Worm (Caenorhabditis elegans) whole organism, young adult: ENCODE results near the gene ddo-2.

Experiments
- B0035.1 ChIP-seq: sonication (generic microtip); optimal IDR thresholded peaks from 2 replicates; lab custom pipeline; 2016; ENCODE audit warnings: missing genetic modification characterization, mild to moderate bottlenecking, missing compliant biosample characterization, missing genotype, missing genetic modification reagents
- F10E7.11 ChIP-seq: sonication (generic microtip); optimal IDR thresholded peaks from 2 replicates; lab custom pipeline; 2017; ENCODE audit warnings: mild to moderate bottlenecking, missing genetic modification characterization, moderate library complexity, missing compliant biosample characterization
- F39B2.1 ChIP-seq: fragments of 200-800 bp; sonication (Bioruptor generic); IDR thresholded peaks from 2 replicates; pipeline ENCODE4 v1.3.6; 2022; ENCODE audit warnings: missing genetic modification reagents, missing genetic modification characterization, missing compliant biosample characterization
- F52B5.7 ChIP-seq: sonication (generic microtip); optimal IDR thresholded peaks from 2 replicates; lab custom pipeline; 2016; ENCODE audit warnings: mild to moderate bottlenecking, missing genetic modification characterization, missing compliant biosample characterization
- F57C9.4 ChIP-seq: sonication (generic microtip); optimal IDR thresholded peaks from 2 replicates; lab custom pipeline; 2017; ENCODE audit warnings: mild to moderate bottlenecking, missing genetic modification characterization, missing compliant biosample characterization
- K11D2.4 ChIP-seq: fragments of 200-800 bp; sonication (Bioruptor generic); IDR thresholded peaks from 2 replicates; pipeline ENCODE4 v1.3.6; 2022; ENCODE audit warnings: missing genetic modification reagents, missing genetic modification characterization, missing compliant biosample characterization
- Y53F4B.3 ChIP-seq: fragments of 200-800 bp; sonication (Bioruptor generic); IDR thresholded peaks from 2 replicates; pipeline ENCODE4 v1.3.6; 2022; ENCODE audit warnings: missing genetic modification reagents, missing genetic modification characterization, missing compliant biosample characterization
- Y53G8AR.9 ChIP-seq: fragments of 200-800 bp; sonication (Bioruptor generic); conservative IDR thresholded peaks from 2 replicates; pipeline ENCODE4 v1.3.6; 2022; ENCODE audit warnings: missing genetic modification reagents, missing genetic modification characterization, missing compliant biosample characterization
- ZK185.1 ChIP-seq: sonication (generic microtip); optimal IDR thresholded peaks from 2 replicates; lab custom pipeline; 2016; ENCODE audit warnings: mild to moderate bottlenecking, missing genetic modification characterization, missing compliant biosample characterization; ENCODE audit not compliant: poor library complexity, severe bottlenecking
- akir-1 ChIP-seq: fragments of 200-800 bp; sonication (Bioruptor generic); optimal IDR thresholded peaks from 2 replicates; lab custom pipeline; 2018; ENCODE audit warnings: mild to moderate bottlenecking, missing genetic modification characterization, moderate library complexity, missing compliant biosample characterization
- ama-1 ChIP-seq, 3 experiments: fragments of 150-350 bp in 1 of 3; sonication (generic microtip) in 2 of 3; optimal IDR thresholded peaks; 2 replicates each; lab custom pipeline; 2014 to 2018; ENCODE audit warnings: missing biosample characterization in 2 of 3, missing genetic modification characterization in 2 of 3, missing genetic modification reagents in 2 of 3
- aptf-2 ChIP-seq: fragments of 200-800 bp; sonication (Bioruptor generic); conservative IDR thresholded peaks from 2 replicates; pipeline ENCODE4 v1.3.6; 2022; ENCODE audit warnings: missing genetic modification reagents, missing genetic modification characterization, missing compliant biosample characterization
- attf-3 ChIP-seq: fragments of 200-800 bp; sonication (Bioruptor generic); conservative IDR thresholded peaks from 2 replicates; pipeline ENCODE4 v1.3.6; 2022; ENCODE audit warnings: missing genetic modification reagents, missing genetic modification characterization, missing compliant biosample characterization
- bed-1 ChIP-seq: fragments of 200-800 bp; sonication (Bioruptor generic); IDR thresholded peaks from 2 replicates; pipeline ENCODE4 v1.3.6; 2022; ENCODE audit warnings: missing genetic modification reagents, missing genetic modification characterization, missing compliant biosample characterization
- cebp-1 ChIP-seq, 2 experiments: fragments of 200-800 bp in 1 of 2; sonication (Bioruptor generic) in 1 of 2; sonication (generic microtip) in 1 of 2; IDR thresholded peaks in 1 of 2; optimal IDR thresholded peaks in 1 of 2; 2 replicates each; pipeline versions ENCODE4 v1.3.6 to Lab custom; 2017 to 2022; ENCODE audit warnings: missing compliant biosample characterization in 2 of 2, missing genetic modification characterization in 2 of 2, mild to moderate bottlenecking in 1 of 2, missing genetic modification reagents in 1 of 2, moderate library complexity in 1 of 2
- ceh-58 ChIP-seq: fragments of 200-800 bp; sonication (Bioruptor generic); IDR thresholded peaks from 2 replicates; pipeline ENCODE4 v1.3.6; 2022; ENCODE audit warnings: missing genetic modification characterization, missing compliant biosample characterization
- ceh-79 ChIP-seq: sonication (generic microtip); optimal IDR thresholded peaks from 2 replicates; lab custom pipeline; 2017; ENCODE audit warnings: mild to moderate bottlenecking, missing genetic modification characterization, missing compliant biosample characterization
- chd-7 ChIP-seq: sonication (generic microtip); optimal IDR thresholded peaks from 2 replicates; lab custom pipeline; 2016; ENCODE audit warnings: mild to moderate bottlenecking, missing genetic modification characterization, moderate library complexity, missing compliant biosample characterization
- die-1 ChIP-seq: sonication (generic microtip); optimal IDR thresholded peaks from 2 replicates; lab custom pipeline; 2016; ENCODE audit warnings: missing genotype, mild to moderate bottlenecking, missing genetic modification characterization, missing compliant biosample characterization
- dox-1 ChIP-seq: fragments of 200-800 bp; sonication (Bioruptor generic); IDR thresholded peaks from 2 replicates; pipeline ENCODE4 v1.3.6; 2022; ENCODE audit warnings: missing genetic modification reagents, missing genetic modification characterization, missing compliant biosample characterization
- dpff-1 ChIP-seq: sonication (generic microtip); optimal IDR thresholded peaks from 2 replicates; lab custom pipeline; 2017; ENCODE audit warnings: mild to moderate bottlenecking, missing genetic modification characterization, missing compliant biosample characterization
- efl-1 ChIP-seq: fragments of 150-350 bp; optimal IDR thresholded peaks from 2 replicates; lab custom pipeline; 2014; ENCODE audit warnings: missing biosample characterization, missing genetic modification reagents, missing genetic modification characterization
- fkh-3 ChIP-seq: sonication (generic microtip); optimal IDR thresholded peaks from 2 replicates; lab custom pipeline; 2016; ENCODE audit warnings: mild to moderate bottlenecking, missing genetic modification characterization, missing compliant biosample characterization
- gei-17 ChIP-seq: fragments of 200-800 bp; sonication (Bioruptor generic); optimal IDR thresholded peaks from 2 replicates; lab custom pipeline; 2018; ENCODE audit warnings: mild to moderate bottlenecking, missing genetic modification characterization, missing compliant biosample characterization
- him-1 ChIP-seq: sonication (generic microtip); optimal IDR thresholded peaks from 2 replicates; lab custom pipeline; 2016; ENCODE audit warnings: missing genotype, missing genetic modification reagents, missing genetic modification characterization, missing compliant biosample characterization
- hlh-26 ChIP-seq: fragments of 200-800 bp; sonication (Bioruptor generic); conservative IDR thresholded peaks from 2 replicates; pipeline ENCODE4 v1.3.6; 2022; ENCODE audit warnings: missing genetic modification reagents, missing genetic modification characterization, missing compliant biosample characterization
- hmg-20 ChIP-seq: fragments of 200-800 bp; sonication (Bioruptor generic); IDR thresholded peaks from 2 replicates; pipeline ENCODE4 v1.3.6; 2022; ENCODE audit warnings: missing genetic modification reagents, missing genetic modification characterization, missing compliant biosample characterization
- let-607 ChIP-seq, 2 experiments: fragments of 200-800 bp in 1 of 2; sonication (Bioruptor generic) in 1 of 2; sonication (generic microtip) in 1 of 2; optimal IDR thresholded peaks; 2 replicates each; lab custom pipeline; 2016 to 2018; ENCODE audit warnings: mild to moderate bottlenecking in 2 of 2, missing compliant biosample characterization in 2 of 2, missing genetic modification characterization in 2 of 2, moderate library complexity in 2 of 2, missing genotype in 1 of 2
- lin-26 ChIP-seq: fragments of 200-800 bp; sonication (Bioruptor generic); IDR thresholded peaks from 2 replicates; pipeline ENCODE4 v1.3.6; 2022; ENCODE audit warnings: missing genetic modification reagents, missing genetic modification characterization, missing compliant biosample characterization
- madf-10 ChIP-seq: sonication (generic microtip); optimal IDR thresholded peaks from 2 replicates; lab custom pipeline; 2016; ENCODE audit warnings: mild to moderate bottlenecking, missing genetic modification characterization, missing compliant biosample characterization
- madf-3 ChIP-seq: fragments of 200-800 bp; sonication (Bioruptor generic); IDR thresholded peaks from 2 replicates; pipeline ENCODE4 v1.3.6; 2022; ENCODE audit warnings: missing genetic modification reagents, missing genetic modification characterization, missing compliant biosample characterization
- madf-6 ChIP-seq: fragments of 200-800 bp; sonication (Bioruptor generic); IDR thresholded peaks from 2 replicates; pipeline ENCODE4 v1.3.6; 2022; ENCODE audit warnings: missing genetic modification reagents, missing genetic modification characterization, missing compliant biosample characterization
- madf-8 ChIP-seq: fragments of 200-800 bp; sonication (Bioruptor generic); conservative IDR thresholded peaks from 2 replicates; pipeline ENCODE4 v1.3.6; 2022; ENCODE audit warnings: missing genetic modification reagents, missing genetic modification characterization, missing compliant biosample characterization
- mcd-1 ChIP-seq: fragments of 200-800 bp; sonication (Bioruptor generic); IDR thresholded peaks from 2 replicates; pipeline ENCODE4 v1.3.6; 2022; ENCODE audit warnings: missing genetic modification reagents, missing genetic modification characterization, missing compliant biosample characterization
- sdz-38 ChIP-seq: sonication (generic microtip); optimal IDR thresholded peaks from 2 replicates; lab custom pipeline; 2016; ENCODE audit warnings: missing genotype, missing genetic modification characterization, missing compliant biosample characterization
- snpc-1.3 ChIP-seq: sonication (generic microtip); optimal IDR thresholded peaks from 2 replicates; lab custom pipeline; 2017; ENCODE audit warnings: missing genetic modification characterization, mild to moderate bottlenecking, missing compliant biosample characterization, antibody characterized with exemption, moderate library complexity, missing genotype, missing genetic modification reagents; ENCODE audit not compliant: insufficient read depth
- somi-1 ChIP-seq: fragments of 200-800 bp; sonication (Bioruptor generic); optimal IDR thresholded peaks from 2 replicates; lab custom pipeline; 2018; ENCODE audit warnings: mild to moderate bottlenecking, missing genetic modification characterization, missing compliant biosample characterization
- zim-3 ChIP-seq: sonication (generic microtip); optimal IDR thresholded peaks from 2 replicates; lab custom pipeline; 2017; ENCODE audit warnings: mild to moderate bottlenecking, missing genetic modification characterization, moderate library complexity, missing compliant biosample characterization
- ztf-28 ChIP-seq: fragments of 200-800 bp; sonication (Bioruptor generic); IDR thresholded peaks from 2 replicates; pipeline ENCODE4 v1.3.6; 2022; ENCODE audit warnings: missing genetic modification reagents, missing genetic modification characterization, missing compliant biosample characterization
- ztf-3 ChIP-seq: fragments of 200-800 bp; sonication (Bioruptor generic); optimal IDR thresholded peaks from 2 replicates; lab custom pipeline; 2018; ENCODE audit warnings: mild to moderate bottlenecking, missing genetic modification characterization, missing compliant biosample characterization
- ztf-6 ChIP-seq: fragments of 200-800 bp; sonication (Bioruptor generic); IDR thresholded peaks from 2 replicates; pipeline ENCODE4 v1.3.6; 2022; ENCODE audit warnings: missing genetic modification reagents, missing genetic modification characterization, missing compliant biosample characterization

The ddo-2 gene

ce11 chrV:7439807-7440206 lies 4.3 kb upstream of the ddo-2 start, which contains the start of gene try-13:
TSS of gene try-13 (plus strand) at chrV:7440107.
- TF ChIP-seq sdz-38 (tag; lab: Kevin White, UChicago): no peak
- TF ChIP-seq akir-1 (GFP tag; lab: Kevin White, UChicago): no peak
- no peak for TF ChIP-seq ztf-6 (GFP tag; lab: Robert Waterston, UW)
- no peak for TF ChIP-seq ztf-28 (GFP tag; lab: Robert Waterston, UW)
- no peak for TF ChIP-seq aptf-2 (GFP tag; lab: Robert Waterston, UW)
- TF ChIP-seq dox-1 (GFP tag; lab: Robert Waterston, UW): no peak
- no peak for TF ChIP-seq gei-17
- TF ChIP-seq madf-8 (GFP tag; lab: Robert Waterston, UW): no peak
- no peak for TF ChIP-seq F57C9.4 (tag; lab: Kevin White, UChicago)

- TF ChIP-seq dpff-1: no peak
Observed at ce11 chrV:7437985-7438384, 2.5 kb upstream of the ddo-2 start, which contains the start of gene F25E5.16. TSS of gene F25E5.16 (plus strand) at chrV:7438285.

- TF ChIP-seq zim-3 (tag; lab: Kevin White, UChicago) (no peak), madf-10 (tag; lab: Kevin White, UChicago) (no peak), him-1 (tag; lab: Kevin White, UChicago) (no peak), Y53F4B.3 (GFP tag; lab: Robert Waterston, UW) (no peak), mcd-1 (GFP tag; lab: Robert Waterston, UW) (peak; percentile 18; the same call in 1 of the 2 replicates), F39B2.1 (GFP tag; lab: Robert Waterston, UW) (no peak), F52B5.7 (tag; lab: Kevin White, UChicago) (peak; percentile 10), K11D2.4 (0 out of 2 replicates have a peak, but pooled peaks have one; percentile 16), F10E7.11 (tag; lab: Kevin White, UChicago) (peak; percentile 63)
Observed at ce11 chrV:7437538-7437937, 2.0 kb upstream of the ddo-2 start, which contains the start of gene F25E5.9. TSS of gene F25E5.9 (minus strand) at chrV:7437919.

- TF ChIP-seq ztf-3 (GFP tag; lab: Kevin White, UChicago) (no peak), attf-3 (GFP tag; lab: Robert Waterston, UW) (no peak), ZK185.1 (tag; lab: Kevin White, UChicago) (peak; percentile 65), snpc-1.3 (tag; lab: Kevin White, UChicago) (no peak), cebp-1 (GFP tag; IDR thresholded peaks at IDR 0.05; lab: Robert Waterston, UW) (0 out of 2 replicates have a peak, but pooled peaks have one; percentile 21), cebp-1 (tag; optimal IDR thresholded peaks at IDR 0.05; lab: Kevin White, UChicago) (no peak), lin-26 (GFP tag; lab: Robert Waterston, UW) (peak; percentile 9; the same call in 1 of the 2 replicates), ceh-58 (GFP tag; lab: Robert Waterston, UW) (no peak), him-1 (tag; lab: Kevin White, UChicago) (no peak), efl-1 (GFP tag; lab: Kevin White, UChicago) (no peak), Y53G8AR.9 (GFP tag; lab: Robert Waterston, UW) (peak; percentile 34; the same call in 1 of the 2 replicates), bed-1 (GFP tag; lab: Robert Waterston, UW) (no peak), gei-17 (no peak), hlh-26 (GFP tag; lab: Robert Waterston, UW) (no peak), somi-1 (GFP tag; lab: Kevin White, UChicago) (peak; percentile 4), die-1 (tag; lab: Kevin White, UChicago) (peak; percentile 19), hmg-20 (GFP tag; lab: Robert Waterston, UW) (no peak), ceh-79 (tag; lab: Kevin White, UChicago) (no peak), fkh-3 (tag; lab: Kevin White, UChicago) (peak; percentile 12), let-607 (tag; optimal IDR thresholded peaks at IDR 0.05; lab: Kevin White, UChicago) (no peak), ztf-28 (GFP tag; lab: Robert Waterston, UW) (no peak), B0035.1 (tag; lab: Kevin White, UChicago) (no peak), madf-6 (0 out of 2 replicates have a peak, but pooled peaks have one; percentile 32), chd-7 (tag; lab: Kevin White, UChicago) (peak; percentile 32), madf-3 (GFP tag; lab: Robert Waterston, UW) (0 out of 2 replicates have a peak, but pooled peaks have one; percentile 24), ama-1 (optimal IDR thresholded peaks at IDR 0.05; lab: Kevin White, UChicago) (peak; percentile 74), ama-1 (GFP tag; optimal IDR thresholded peaks at IDR 0.05; lab: Kevin White, UChicago) (no peak)
Observed at ce11 chrV:7436911-7437310, 1.4 kb upstream of the ddo-2 start.
